Fruit fly (Drosophila melanogaster): Measurements from ENCODE around the gene CG1265.

CG1265 gene

dm6 chr3L:4225647-4226470, 28.7 kb upstream of the CG1265 start (continued):
- TF ChIP-seq Neu2 (GFP tag; optimal IDR thresholded peaks at IDR 0.05; ENCODE audit: borderline replicate concordance) (no peak), gce (GFP tag; IDR thresholded peaks at IDR 0.05) (0 out of 3 replicates have a peak, but pooled peaks have one; percentile 33)

- TF ChIP-seq CG17568 (GFP tag; optimal IDR thresholded peaks at IDR 0.05) (no peak), CG4854 (GFP tag; optimal IDR thresholded peaks at IDR 0.05) (no peak), Eip74EF (GFP tag; optimal IDR thresholded peaks at IDR 0.05) (no peak), MTF-1 (GFP tag; optimal IDR thresholded peaks at IDR 0.05; ENCODE audit: borderline replicate concordance) (no peak), tap (tag; optimal IDR thresholded peaks at IDR 0.05) (no peak), sens (GFP tag) (peak; percentile 81), CG10147 (GFP tag; optimal IDR thresholded peaks at IDR 0.05) (no peak), CG12219 (GFP tag; optimal IDR thresholded peaks at IDR 0.05) (no peak), ac (GFP tag; optimal IDR thresholded peaks at IDR 0.05) (peak; percentile 9), Med (GFP tag) (peak; percentile 84), CG9727 (GFP tag; optimal IDR thresholded peaks at IDR 0.05) (peak; percentile 32), CG14014 (GFP tag; IDR thresholded peaks at IDR 0.05) (0 out of 2 replicates have a peak, but pooled peaks have one; percentile 20), amos (GFP tag; IDR thresholded peaks at IDR 0.05; ENCODE audit: partially characterized antibody) (peak; percentile 19; the same call in 1 of the 2 replicates), CG5953 (GFP tag; IDR thresholded peaks at IDR 0.05) (no peak), Deaf1 (tag; optimal IDR thresholded peaks at IDR 0.05) (peak; percentile 68), row (GFP tag; IDR thresholded peaks at IDR 0.05) (0 out of 3 replicates have a peak, but pooled peaks have one; percentile 24), CG15269 (tag; optimal IDR thresholded peaks at IDR 0.05) (no peak), CG6854 (GFP tag; optimal IDR thresholded peaks at IDR 0.05) (no peak), CG10565 (GFP tag; optimal IDR thresholded peaks at IDR 0.05) (no peak), CG6791 (GFP tag; IDR thresholded peaks at IDR 0.05; ENCODE audit: partially characterized antibody) (peak; percentile 40; the same call in 2 of the 3 replicates), hbn (GFP tag; IDR thresholded peaks at IDR 0.05; ENCODE audit: partially characterized antibody) (no peak), sima (GFP tag; optimal IDR thresholded peaks at IDR 0.05) (no peak), Jarid2 (GFP tag; optimal IDR thresholded peaks at IDR 0.05) (peak; percentile 84), lov (optimal IDR thresholded peaks at IDR 0.05) (no peak), lov (GFP tag; IDR thresholded peaks at IDR 0.05) (0 out of 3 replicates have a peak, but pooled peaks have one; percentile 28), chinmo (GFP tag; IDR thresholded peaks at IDR 0.05; ENCODE audit: partially characterized antibody) (peak; percentile 84; the same call in 3 of the 4 replicates), zf30C (GFP tag; optimal IDR thresholded peaks at IDR 0.05) (no peak), fd102C (GFP tag; optimal IDR thresholded peaks at IDR 0.05) (no peak), NC2α (GFP tag; optimal IDR thresholded peaks at IDR 0.05) (peak; percentile 69), cg (GFP tag; optimal IDR thresholded peaks at IDR 0.05) (peak; percentile 94), CG3838 (GFP tag; optimal IDR thresholded peaks at IDR 0.05) (no peak), so (GFP tag; IDR thresholded peaks at IDR 0.05) (peak; percentile 67; the same call in 2 of the 3 replicates), CG14667 (GFP tag; IDR thresholded peaks at IDR 0.05) (no peak), CG16813 (GFP tag; IDR thresholded peaks at IDR 0.05; ENCODE audit: partially characterized antibody) (0 out of 3 replicates have a peak, but pooled peaks have one; percentile 32), Ets65A (GFP tag) (peak; percentile 74), CG31365 (tag; optimal IDR thresholded peaks at IDR 0.05) (no peak), vnd (GFP tag; IDR thresholded peaks at IDR 0.05; ENCODE audit: partially characterized antibody) (no peak), CG8290 (GFP tag; optimal IDR thresholded peaks at IDR 0.05) (peak; percentile 6), CG8290 (tag; optimal IDR thresholded peaks at IDR 0.05) (peak in 1 of 2 experiments; percentile 12), kah (GFP tag; optimal IDR thresholded peaks at IDR 0.05) (no peak), CG8089 (GFP tag; optimal IDR thresholded peaks at IDR 0.05) (peak; percentile 24), CG6813 (GFP tag; optimal IDR thresholded peaks at IDR 0.05) (peak; percentile 19), CG2678 (tag; optimal IDR thresholded peaks at IDR 0.05) (peak; percentile 4)
Observed at dm6 chr3L:4227164-4227563, 27.4 kb upstream of the CG1265 start, which contains the start of gene CG46460. TSS of gene CG46460 (minus strand) at chr3L:4227302.
